Fruit fly (Drosophila melanogaster) whole organism, embryonic: ENCODE results near the gene Tnpo.

Experiments
- Asciz ChIP-seq: fragments of 200-800 bp; sonication (Bioruptor generic); optimal IDR thresholded peaks from 2 replicates; lab custom pipeline; 2017; ENCODE audit warnings: missing biosample characterization, mild to moderate bottlenecking, missing genetic modification characterization, missing genetic modification reagents
- BtbVII ChIP-seq: fragments of 200-800 bp; sonication (Bioruptor generic); optimal IDR thresholded peaks from 3 replicates; lab custom pipeline; 2017; ENCODE audit warnings: missing biosample characterization, mild to moderate bottlenecking, missing genetic modification characterization
- Bteb2 ChIP-seq: fragments of 200-800 bp; sonication (Bioruptor generic); optimal IDR thresholded peaks from 2 replicates; lab custom pipeline; 2016; ENCODE audit warnings: missing biosample characterization, missing genetic modification characterization
- CG1024 ChIP-seq: fragments of 200-800 bp; sonication (Bioruptor generic); IDR thresholded peaks from 2 replicates; pipeline ENCODE4 v1.3.6; 2022; ENCODE audit warnings: missing biosample characterization, missing genetic modification characterization
- CG10274 ChIP-seq: fragments of 200-800 bp; sonication (Bioruptor generic); optimal IDR thresholded peaks from 3 replicates; lab custom pipeline; 2017; ENCODE audit warnings: missing biosample characterization, mild to moderate bottlenecking, missing genetic modification characterization
- CG11560 ChIP-seq: fragments of 200-800 bp; sonication (Bioruptor generic); IDR thresholded peaks from 3 replicates; pipeline ENCODE4 v1.3.6; 2022; ENCODE audit warnings: missing biosample characterization, missing genetic modification characterization
- CG11695 ChIP-seq: fragments of 200-800 bp; sonication (Bioruptor generic); IDR thresholded peaks from 3 replicates; pipeline ENCODE4 v1.3.6; 2022; ENCODE audit warnings: missing biosample characterization, missing genetic modification characterization
- CG13894 ChIP-seq: fragments of 200-800 bp; sonication (Bioruptor generic); optimal IDR thresholded peaks from 3 replicates; lab custom pipeline; 2018; ENCODE audit warnings: missing biosample characterization, mild to moderate bottlenecking, missing genetic modification characterization, moderate library complexity
- CG17612 ChIP-seq: fragments of 200-800 bp; sonication (Bioruptor generic); IDR thresholded peaks from 2 replicates; pipeline ENCODE4 v1.3.6; 2022; ENCODE audit warnings: missing biosample characterization, missing genetic modification characterization
- CG17829 ChIP-seq: fragments of 200-800 bp; optimal IDR thresholded peaks from 2 replicates; lab custom pipeline; 2019; ENCODE audit warnings: missing biosample characterization, mild to moderate bottlenecking, missing genetic modification characterization, moderate library complexity
- CG18262 ChIP-seq: fragments of 200-800 bp; optimal IDR thresholded peaks from 3 replicates; lab custom pipeline; 2019; ENCODE audit warnings: missing biosample characterization, mild to moderate bottlenecking, missing genetic modification characterization, moderate library complexity
- CG2129 ChIP-seq: fragments of 200-800 bp; sonication (Bioruptor generic); IDR thresholded peaks from 2 replicates; pipeline ENCODE4 v1.3.6; 2022; ENCODE audit warnings: missing biosample characterization, missing genetic modification characterization; ENCODE audit not compliant: partially characterized antibody
- CG30403 ChIP-seq: fragments of 200-800 bp; sonication (Bioruptor generic); optimal IDR thresholded peaks from 3 replicates; lab custom pipeline; 2016; ENCODE audit warnings: missing biosample characterization, missing genetic modification characterization
- CG3847 ChIP-seq: fragments of 200-800 bp; sonication (Bioruptor generic); IDR thresholded peaks from 2 replicates; pipeline ENCODE4 v1.3.6; 2022; ENCODE audit warnings: missing biosample characterization, missing genetic modification characterization
- CG43689 ChIP-seq: fragments of 200-800 bp; sonication (Bioruptor generic); IDR thresholded peaks from 2 replicates; pipeline ENCODE4 v1.3.6; 2022; ENCODE audit warnings: missing biosample characterization, missing genetic modification characterization
- CG4854 ChIP-seq: fragments of 200-800 bp; sonication (Bioruptor generic); optimal IDR thresholded peaks from 2 replicates; lab custom pipeline; 2016; ENCODE audit warnings: missing biosample characterization, missing genetic modification characterization, inconsistent platforms
- CG5180 ChIP-seq: fragments of 200-800 bp; sonication (Bioruptor generic); optimal IDR thresholded peaks from 3 replicates; lab custom pipeline; 2017; ENCODE audit warnings: missing biosample characterization, missing genetic modification characterization, mild to moderate bottlenecking, moderate library complexity, missing genetic modification reagents
- CG5245 ChIP-seq: fragments of 200-800 bp; sonication (Bioruptor generic); optimal IDR thresholded peaks from 3 replicates; lab custom pipeline; 2016; ENCODE audit warnings: missing biosample characterization, missing genetic modification characterization
- CG7745 ChIP-seq: fragments of 200-800 bp; sonication (Bioruptor generic); optimal IDR thresholded peaks from 2 replicates; lab custom pipeline; 2018; ENCODE audit warnings: missing biosample characterization, mild to moderate bottlenecking, missing genetic modification characterization, moderate library complexity
- Dll ChIP-seq: fragments of 200-800 bp; sonication (Bioruptor generic); IDR thresholded peaks from 4 replicates; pipeline ENCODE4 v1.3.6; 2022; ENCODE audit warnings: missing biosample characterization, missing genetic modification characterization; ENCODE audit not compliant: partially characterized antibody
- HLH3B ChIP-seq: fragments of 200-800 bp; sonication (Bioruptor generic); IDR thresholded peaks from 2 replicates; pipeline ENCODE4 v1.3.6; 2022; ENCODE audit warnings: missing biosample characterization, missing genetic modification characterization
- HLH4C ChIP-seq: fragments of 200-800 bp; sonication (Bioruptor generic); IDR thresholded peaks from 3 replicates; pipeline ENCODE4 v1.3.6; 2022; ENCODE audit warnings: missing biosample characterization, missing genetic modification characterization; ENCODE audit not compliant: partially characterized antibody
- Hr51 ChIP-seq, 2 experiments: fragments of 200-800 bp; sonication (Bioruptor generic); optimal IDR thresholded peaks; 2 replicates in 1 of 2; 3 replicates in 1 of 2; lab custom pipeline; 2016 to 2018; ENCODE audit warnings: missing biosample characterization in 2 of 2, missing genetic modification characterization in 2 of 2, mild to moderate bottlenecking in 1 of 2, moderate library complexity in 1 of 2
- Hr78 ChIP-seq, 2 experiments: fragments of 200-800 bp in 1 of 2; fragments of >200 bp in 1 of 2; sonication (Bioruptor generic) in 1 of 2; optimal IDR thresholded peaks; 2 replicates each; lab custom pipeline; 2017 to 2019; ENCODE audit warnings: missing biosample characterization in 2 of 2, missing genetic modification characterization in 2 of 2, mild to moderate bottlenecking in 1 of 2, moderate library complexity in 1 of 2
- NC2α ChIP-seq: fragments of 200-800 bp; sonication (Bioruptor generic); optimal IDR thresholded peaks from 2 replicates; lab custom pipeline; 2016; ENCODE audit warnings: missing biosample characterization, missing genetic modification characterization
- NFAT ChIP-seq: fragments of 200-800 bp; sonication (Bioruptor generic); IDR thresholded peaks from 2 replicates; pipeline ENCODE4 v1.3.6; 2022; ENCODE audit warnings: missing biosample characterization, missing genetic modification characterization
- Nf-YB ChIP-seq: fragments of 200-800 bp; sonication (Bioruptor generic); optimal IDR thresholded peaks from 3 replicates; lab custom pipeline; 2019; ENCODE audit warnings: missing biosample characterization, mild to moderate bottlenecking, missing genetic modification characterization, moderate library complexity
- Rfx ChIP-seq: fragments of 200-800 bp; sonication (Bioruptor generic); IDR thresholded peaks from 2 replicates; pipeline ENCODE4 v1.3.6; 2022; ENCODE audit warnings: missing biosample characterization, missing genetic modification characterization
- Side ChIP-seq: fragments of 200-800 bp; sonication (Bioruptor generic); optimal IDR thresholded peaks from 2 replicates; lab custom pipeline; 2016; ENCODE audit warnings: missing biosample characterization, missing genetic modification characterization
- Sry-δ ChIP-seq: fragments of 200-800 bp; sonication (Bioruptor generic); optimal IDR thresholded peaks from 2 replicates; lab custom pipeline; 2016; ENCODE audit warnings: missing biosample characterization, missing genetic modification characterization
- Vsx1 ChIP-seq: fragments of 200-800 bp; sonication (Bioruptor generic); optimal IDR thresholded peaks from 2 replicates; lab custom pipeline; 2017; ENCODE audit warnings: missing biosample characterization, mild to moderate bottlenecking, missing genetic modification characterization, missing genetic modification reagents
- ac ChIP-seq: fragments of 200-800 bp; sonication (Bioruptor generic); optimal IDR thresholded peaks from 3 replicates; lab custom pipeline; 2017; ENCODE audit warnings: missing biosample characterization, mild to moderate bottlenecking, missing genetic modification characterization
- al ChIP-seq: fragments of 200-800 bp; sonication (Bioruptor generic); IDR thresholded peaks from 2 replicates; pipeline ENCODE4 v1.3.6; 2022; ENCODE audit warnings: missing biosample characterization, missing genetic modification characterization
- ase ChIP-seq: fragments of 200-800 bp; sonication (Bioruptor generic); IDR thresholded peaks from 3 replicates; pipeline ENCODE4 v1.3.6; 2022; ENCODE audit warnings: missing biosample characterization, missing genetic modification characterization
- br ChIP-seq: fragments of >200 bp; optimal IDR thresholded peaks from 2 replicates; lab custom pipeline; 2017
- chn ChIP-seq: fragments of 200-800 bp; sonication (Bioruptor generic); optimal IDR thresholded peaks from 2 replicates; lab custom pipeline; 2016; ENCODE audit warnings: missing biosample characterization, missing genetic modification characterization
- ci ChIP-seq: fragments of 200-800 bp; sonication (Bioruptor generic); IDR thresholded peaks from 3 replicates; pipeline ENCODE4 v1.3.6; 2022; ENCODE audit warnings: missing biosample characterization, missing genetic modification characterization
- corto ChIP-seq: fragments of 200-800 bp; sonication (Bioruptor generic); optimal IDR thresholded peaks from 2 replicates; lab custom pipeline; 2016; ENCODE audit warnings: missing biosample characterization, mild to moderate bottlenecking, missing genetic modification characterization, moderate library complexity
- emc ChIP-seq: fragments of 200-800 bp; sonication (Bioruptor generic); optimal IDR thresholded peaks from 2 replicates; lab custom pipeline; 2016; ENCODE audit warnings: missing biosample characterization, missing genetic modification characterization
- eve ChIP-seq, 2 experiments: fragments of >200 bp; optimal IDR thresholded peaks; 2 replicates each; lab custom pipeline; 2017; ENCODE audit warnings: missing biosample characterization in 2 of 2, missing genetic modification characterization in 2 of 2
- fd102C ChIP-seq: fragments of 200-800 bp; sonication (Bioruptor generic); optimal IDR thresholded peaks from 2 replicates; lab custom pipeline; 2018; ENCODE audit warnings: missing biosample characterization, mild to moderate bottlenecking, missing genetic modification characterization, moderate library complexity
- fd3F ChIP-seq: fragments of 200-800 bp; sonication (Bioruptor generic); optimal IDR thresholded peaks from 2 replicates; lab custom pipeline; 2018; ENCODE audit warnings: missing biosample characterization, mild to moderate bottlenecking, missing genetic modification characterization, moderate library complexity
- grau ChIP-seq: fragments of 200-800 bp; optimal IDR thresholded peaks from 3 replicates; lab custom pipeline; 2019; ENCODE audit warnings: missing biosample characterization, mild to moderate bottlenecking, missing genetic modification characterization, moderate library complexity
- gro ChIP-seq: fragments of 200-800 bp; sonication (Bioruptor generic); optimal IDR thresholded peaks from 2 replicates; lab custom pipeline; 2016; ENCODE audit warnings: missing biosample characterization, missing genetic modification characterization
- gt ChIP-seq: fragments of 200-800 bp; sonication (Bioruptor generic); IDR thresholded peaks from 2 replicates; pipeline ENCODE4 v1.3.6; 2022; ENCODE audit warnings: missing biosample characterization, missing genetic modification characterization
- ind ChIP-seq: fragments of 200-800 bp; sonication (Bioruptor generic); optimal IDR thresholded peaks from 3 replicates; lab custom pipeline; 2016; ENCODE audit warnings: missing biosample characterization, missing genetic modification characterization
- jing ChIP-seq: fragments of 200-800 bp; sonication (Bioruptor generic); optimal IDR thresholded peaks from 2 replicates; lab custom pipeline; 2018; ENCODE audit warnings: missing biosample characterization, mild to moderate bottlenecking, missing genetic modification characterization
- org-1 ChIP-seq: fragments of 200-800 bp; sonication (Bioruptor generic); optimal IDR thresholded peaks from 2 replicates; lab custom pipeline; 2017; ENCODE audit warnings: missing biosample characterization, missing genetic modification characterization
- sim ChIP-seq: fragments of 200-800 bp; sonication (Bioruptor generic); IDR thresholded peaks from 2 replicates; pipeline ENCODE4 v1.3.6; 2022; ENCODE audit warnings: missing biosample characterization, missing genetic modification characterization
- vnd ChIP-seq: fragments of 200-800 bp; sonication (Bioruptor generic); IDR thresholded peaks from 3 replicates; pipeline ENCODE4 v1.3.6; 2022; ENCODE audit warnings: missing biosample characterization, missing genetic modification characterization; ENCODE audit not compliant: partially characterized antibody
- zfh2 ChIP-seq: fragments of 200-800 bp; sonication (Bioruptor generic); optimal IDR thresholded peaks from 2 replicates; lab custom pipeline; 2016; ENCODE audit warnings: missing biosample characterization, missing genetic modification characterization

Gene Tnpo

dm6 chr3L:6220187-6220586 lies 26.9 kb downstream of the Tnpo start, which contains the start of gene CG33946 (continued):
- peak; percentile 1 for TF ChIP-seq jing
- no peak for TF ChIP-seq zfh2 (GFP tag; lab: Kevin White, UChicago)
- TF ChIP-seq CG17612 (GFP tag; lab: Robert Waterston, UW) = no peak
- peak; percentile 10 for TF ChIP-seq CG18262 (tag; lab: Kevin White, UChicago)
- no peak for TF ChIP-seq CG1024 (GFP tag; lab: Robert Waterston, UW)
- TF ChIP-seq vnd = 0 out of 3 replicates have a peak, but pooled peaks have one; percentile 18
- no peak for TF ChIP-seq Nf-YB (GFP tag; lab: Kevin White, UChicago)
- no peak for TF ChIP-seq CG3847
- no peak for TF ChIP-seq CG13894 (tag; lab: Kevin White, UChicago)
- TF ChIP-seq CG17829 (tag; lab: Kevin White, UChicago) = no peak
- TF ChIP-seq ac (GFP tag; lab: Kevin White, UChicago) = no peak
- no peak for TF ChIP-seq CG5245 (GFP tag; lab: Kevin White, UChicago)
- TF ChIP-seq gt (GFP tag; lab: Robert Waterston, UW) = no peak
- TF ChIP-seq sim (GFP tag; lab: Robert Waterston, UW) = no peak
- no peak for TF ChIP-seq Side (GFP tag; lab: Kevin White, UChicago)
- no peak for TF ChIP-seq Vsx1
- no peak for TF ChIP-seq HLH4C (GFP tag; lab: Robert Waterston, UW)
- no peak for TF ChIP-seq Hr78 (GFP tag; optimal IDR thresholded peaks at IDR 0.05; lab: Kevin White, UChicago)
- TF ChIP-seq HLH3B = 0 out of 2 replicates have a peak, but pooled peaks have one; percentile 42
- TF ChIP-seq emc = no peak
- no peak for TF ChIP-seq CG7745 (tag; lab: Kevin White, UChicago)
- TF ChIP-seq CG11695 (GFP tag; lab: Robert Waterston, UW) = 0 out of 3 replicates have a peak, but pooled peaks have one; percentile 36
- no peak for TF ChIP-seq BtbVII
- TF ChIP-seq fd102C (GFP tag; lab: Kevin White, UChicago) = no peak
- no peak for TF ChIP-seq Bteb2 (GFP tag; lab: Kevin White, UChicago)
- TF ChIP-seq NC2α = no peak
- TF ChIP-seq CG30403 = peak; percentile 16
- no peak for TF ChIP-seq CG4854 (GFP tag; lab: Kevin White, UChicago)
- peak in 1 of 2 experiments; percentile 15 for TF ChIP-seq eve (GFP tag; optimal IDR thresholded peaks at IDR 0.05; lab: Kevin White, UChicago)
- TF ChIP-seq ci (GFP tag; lab: Robert Waterston, UW) = 0 out of 3 replicates have a peak, but pooled peaks have one; percentile 56
- TF ChIP-seq CG5180 = no peak
- TF ChIP-seq Sry-δ (GFP tag; lab: Kevin White, UChicago) = no peak
- TF ChIP-seq br = no peak
- no peak for TF ChIP-seq CG2129 (GFP tag; lab: Robert Waterston, UW)
- TF ChIP-seq al (GFP tag; lab: Robert Waterston, UW) = no peak
- TF ChIP-seq ase (GFP tag; lab: Robert Waterston, UW) = no peak
- no peak for TF ChIP-seq NFAT (GFP tag; lab: Robert Waterston, UW)
- no peak for TF ChIP-seq grau (tag; lab: Kevin White, UChicago)
- no peak for TF ChIP-seq Asciz
- peak; percentile 30; the same call in 1 of the 2 replicates for TF ChIP-seq Rfx (GFP tag; lab: Robert Waterston, UW)
- TF ChIP-seq org-1 (GFP tag; lab: Kevin White, UChicago) = no peak
- no peak for TF ChIP-seq CG43689
- no peak for TF ChIP-seq Dll (GFP tag; lab: Robert Waterston, UW)
- TF ChIP-seq Hr51 (GFP tag; optimal IDR thresholded peaks at IDR 0.05; lab: Kevin White, UChicago) = no peak
- no peak for TF ChIP-seq CG11560
- no peak for TF ChIP-seq corto
- TF ChIP-seq gro (GFP tag; lab: Kevin White, UChicago) = no peak
- TF ChIP-seq ind (GFP tag; lab: Kevin White, UChicago) = peak; percentile 2
- TF ChIP-seq fd3F (GFP tag; lab: Kevin White, UChicago) = no peak
- TF ChIP-seq chn (GFP tag; lab: Kevin White, UChicago) = peak; percentile 33
- TF ChIP-seq CG10274 (GFP tag; lab: Kevin White, UChicago) = no peak
